Worm (Caenorhabditis elegans): Measurements from ENCODE around the gene Y75B8A.8.

DNA sequence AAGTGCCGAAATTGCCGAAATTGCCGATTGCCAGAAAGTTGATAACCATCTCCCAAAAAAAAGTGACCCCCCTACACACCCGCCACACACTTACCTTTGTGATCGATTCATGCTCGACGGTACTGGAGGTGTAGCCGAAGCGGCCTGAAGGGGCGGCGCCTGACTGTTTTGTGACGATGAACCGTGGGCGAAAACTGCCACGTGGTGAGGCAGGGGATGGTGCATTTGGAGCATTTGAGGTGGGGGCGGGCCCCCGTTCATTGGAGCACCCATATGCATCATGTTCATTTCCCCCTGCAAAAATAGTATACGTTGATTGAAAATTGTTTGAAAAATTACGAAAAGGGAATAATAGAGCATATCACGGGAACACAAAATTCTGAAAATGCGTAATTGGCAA is 30.5 kb upstream of the Y75B8A.8 start, which contains the start of gene Y75B8A.6:
- no peak for TF ChIP-seq ama-1 (optimal IDR thresholded peaks at IDR 0.05)
- no peak for TF ChIP-seq hlh-15 (tag; optimal IDR thresholded peaks at IDR 0.05)
- TF ChIP-seq ceh-45 (GFP tag; IDR thresholded peaks at IDR 0.05): no peak
- TF ChIP-seq elt-2 (tag; optimal IDR thresholded peaks at IDR 0.05): no peak
- no peak for TF ChIP-seq ceh-31 (tag; optimal IDR thresholded peaks at IDR 0.05)
- no peak for TF ChIP-seq ceh-34 (tag; optimal IDR thresholded peaks at IDR 0.05)
- TF ChIP-seq C38D4.7 (GFP tag; optimal IDR thresholded peaks at IDR 0.05): no peak
